Worm (Caenorhabditis elegans) whole organism, L1 larva: ENCODE measurements around the gene pdfr-1.

Experiments used
- C34B4.2 ChIP-seq: sonication (generic microtip); optimal IDR thresholded peaks from 2 replicates; lab custom pipeline; 2017; ENCODE audit warnings: mild to moderate bottlenecking, missing genetic modification characterization, missing compliant biosample characterization
- F16B12.6 ChIP-seq: fragments of 150-350 bp; optimal IDR thresholded peaks from 2 replicates; lab custom pipeline; 2014; ENCODE audit warnings: missing biosample characterization, missing genetic modification characterization
- alr-1 ChIP-seq: fragments of 200-800 bp; sonication (Bioruptor generic); optimal IDR thresholded peaks from 2 replicates; lab custom pipeline; 2018; ENCODE audit warnings: borderline replicate concordance, mild to moderate bottlenecking, missing genetic modification characterization, missing compliant biosample characterization
- ceh-90 ChIP-seq: sonication (generic microtip); optimal IDR thresholded peaks from 2 replicates; lab custom pipeline; 2016; ENCODE audit warnings: missing genetic modification characterization, missing compliant biosample characterization
- dsc-1 ChIP-seq: sonication (generic microtip); optimal IDR thresholded peaks from 2 replicates; lab custom pipeline; 2016; ENCODE audit warnings: mild to moderate bottlenecking, missing genetic modification characterization, missing compliant biosample characterization
- efl-1 ChIP-seq, 4 experiments: fragments of 150-350 bp; optimal IDR thresholded peaks in 3 of 4; peaks in 1 of 4; 1 replicate in 1 of 4; 2 replicates in 3 of 4; lab custom pipeline; 2014; ENCODE audit warnings: missing biosample characterization in 2 of 4, missing genetic modification characterization in 2 of 4, missing genetic modification reagents in 2 of 4
- efl-3 ChIP-seq: fragments of 200-800 bp; sonication (Bioruptor generic); optimal IDR thresholded peaks from 2 replicates; lab custom pipeline; 2018; ENCODE audit warnings: mild to moderate bottlenecking, missing genetic modification characterization, missing compliant biosample characterization
- egl-13 ChIP-seq: sonication (generic microtip); optimal IDR thresholded peaks from 2 replicates; lab custom pipeline; 2016; ENCODE audit warnings: missing genotype, missing genetic modification reagents, missing genetic modification characterization, missing compliant biosample characterization
- elt-2 ChIP-seq: sonication (generic microtip); optimal IDR thresholded peaks from 2 replicates; lab custom pipeline; 2016; ENCODE audit warnings: missing genetic modification characterization, mild to moderate bottlenecking, inconsistent platforms, missing compliant biosample characterization, missing genetic modification reagents
- fkh-4 ChIP-seq: sonication (generic microtip); optimal IDR thresholded peaks from 2 replicates; lab custom pipeline; 2016; ENCODE audit warnings: missing compliant biosample characterization, missing genetic modification characterization, borderline replicate concordance
- fkh-8 ChIP-seq: sonication (generic microtip); optimal IDR thresholded peaks from 2 replicates; lab custom pipeline; 2016; ENCODE audit warnings: mild to moderate bottlenecking, missing genetic modification characterization, missing compliant biosample characterization
- grh-1 ChIP-seq: fragments of 200-800 bp; sonication (Bioruptor generic); IDR thresholded peaks from 2 replicates; pipeline ENCODE4 v1.3.6; 2022; ENCODE audit warnings: missing genetic modification reagents, missing genetic modification characterization, missing compliant biosample characterization
- hlh-17 ChIP-seq: fragments of 200-800 bp; sonication (Bioruptor generic); optimal IDR thresholded peaks from 2 replicates; lab custom pipeline; 2018; ENCODE audit warnings: missing genetic modification characterization, mild to moderate bottlenecking, missing compliant biosample characterization, moderate library complexity, borderline replicate concordance
- hlh-4 ChIP-seq: sonication (generic microtip); optimal IDR thresholded peaks from 2 replicates; lab custom pipeline; 2016; ENCODE audit warnings: mild to moderate bottlenecking, missing genetic modification characterization, missing compliant biosample characterization
- irx-1 ChIP-seq: sonication (generic microtip); optimal IDR thresholded peaks from 2 replicates; lab custom pipeline; 2016; ENCODE audit warnings: missing genetic modification characterization, missing compliant biosample characterization
- isw-1 ChIP-seq: fragments of 200-800 bp; sonication (Bioruptor generic); IDR thresholded peaks from 2 replicates; pipeline ENCODE4 v1.3.6; 2022; ENCODE audit warnings: missing genetic modification characterization, missing compliant biosample characterization
- lin-14 ChIP-seq: fragments of 200-800 bp; sonication (Bioruptor generic); optimal IDR thresholded peaks from 2 replicates; lab custom pipeline; 2018; ENCODE audit warnings: mild to moderate bottlenecking, missing genetic modification characterization, moderate library complexity, missing compliant biosample characterization
- lin-35 ChIP-seq, 2 experiments: fragments of 150-350 bp; optimal IDR thresholded peaks; 2 replicates each; lab custom pipeline; 2014; ENCODE audit warnings: missing biosample characterization in 2 of 2, missing genetic modification characterization in 2 of 2, missing genetic modification reagents in 2 of 2
- lsy-2 ChIP-seq, 2 experiments: fragments of 150-350 bp; optimal IDR thresholded peaks; 2 replicates each; lab custom pipeline; 2014; ENCODE audit warnings: missing biosample characterization in 2 of 2, missing genetic modification characterization in 2 of 2
- mdl-1 ChIP-seq, 2 experiments: fragments of 150-350 bp; optimal IDR thresholded peaks; 2 replicates each; lab custom pipeline; 2014 to 2017; ENCODE audit warnings: missing biosample characterization in 2 of 2, missing genetic modification characterization in 2 of 2, inconsistent platforms in 1 of 2
- mef-2 ChIP-seq: fragments of 150-350 bp; optimal IDR thresholded peaks from 2 replicates; lab custom pipeline; 2014; ENCODE audit warnings: missing biosample characterization, missing genetic modification characterization
- nhr-12 ChIP-seq: sonication (generic microtip); optimal IDR thresholded peaks from 2 replicates; lab custom pipeline; 2017; ENCODE audit warnings: missing biosample characterization, missing genetic modification characterization
- nhr-19 ChIP-seq: fragments of 200-800 bp; sonication (Bioruptor generic); conservative IDR thresholded peaks from 2 replicates; pipeline ENCODE4 v1.3.6; 2022; ENCODE audit warnings: missing genetic modification characterization, missing compliant biosample characterization
- nhr-71 ChIP-seq: sonication (generic microtip); optimal IDR thresholded peaks from 2 replicates; lab custom pipeline; 2016; ENCODE audit warnings: mild to moderate bottlenecking, missing genetic modification characterization, moderate library complexity, missing compliant biosample characterization
- nhr-77 ChIP-seq: fragments of 150-350 bp; optimal IDR thresholded peaks from 2 replicates; lab custom pipeline; 2014; ENCODE audit warnings: missing biosample characterization, missing genetic modification characterization
- nhr-84 ChIP-seq: sonication (generic microtip); optimal IDR thresholded peaks from 2 replicates; lab custom pipeline; 2017; ENCODE audit warnings: missing biosample characterization, missing genetic modification characterization
- nhr-90 ChIP-seq: sonication (generic microtip); optimal IDR thresholded peaks from 2 replicates; lab custom pipeline; 2016; ENCODE audit warnings: mild to moderate bottlenecking, missing genetic modification characterization, missing compliant biosample characterization; ENCODE audit not compliant: poor library complexity
- pag-3 ChIP-seq: sonication (generic microtip); optimal IDR thresholded peaks from 2 replicates; lab custom pipeline; 2017; ENCODE audit warnings: missing genetic modification characterization, mild to moderate bottlenecking, missing compliant biosample characterization, antibody characterized with exemption, borderline replicate concordance; ENCODE audit not compliant: insufficient read depth
- rnt-1 ChIP-seq: sonication (generic microtip); optimal IDR thresholded peaks from 2 replicates; lab custom pipeline; 2016; ENCODE audit warnings: mild to moderate bottlenecking, missing genetic modification characterization, moderate library complexity, missing compliant biosample characterization
- snpc-4 ChIP-seq: fragments of 150-350 bp; optimal IDR thresholded peaks from 2 replicates; lab custom pipeline; 2014; ENCODE audit warnings: missing biosample characterization, missing genetic modification characterization
- sup-37 ChIP-seq: fragments of 200-800 bp; sonication (Bioruptor generic); optimal IDR thresholded peaks from 2 replicates; lab custom pipeline; 2018; ENCODE audit warnings: mild to moderate bottlenecking, missing genetic modification characterization, missing compliant biosample characterization
- tlp-1 ChIP-seq: fragments of 150-350 bp; optimal IDR thresholded peaks from 2 replicates; lab custom pipeline; 2014; ENCODE audit warnings: missing biosample characterization, missing genetic modification characterization
- unc-62 ChIP-seq: fragments of 150-350 bp; optimal IDR thresholded peaks from 2 replicates; lab custom pipeline; 2014; ENCODE audit warnings: missing biosample characterization, missing genetic modification reagents, missing genetic modification characterization
- zip-4 ChIP-seq: fragments of 200-800 bp; sonication (Bioruptor generic); optimal IDR thresholded peaks from 2 replicates; lab custom pipeline; 2018; ENCODE audit warnings: mild to moderate bottlenecking, missing genetic modification characterization, moderate library complexity, missing compliant biosample characterization
- ztf-4 ChIP-seq: fragments of 150-350 bp; optimal IDR thresholded peaks from 2 replicates; lab custom pipeline; 2014; ENCODE audit warnings: missing biosample characterization, missing genetic modification characterization

Gene pdfr-1

DNA sequence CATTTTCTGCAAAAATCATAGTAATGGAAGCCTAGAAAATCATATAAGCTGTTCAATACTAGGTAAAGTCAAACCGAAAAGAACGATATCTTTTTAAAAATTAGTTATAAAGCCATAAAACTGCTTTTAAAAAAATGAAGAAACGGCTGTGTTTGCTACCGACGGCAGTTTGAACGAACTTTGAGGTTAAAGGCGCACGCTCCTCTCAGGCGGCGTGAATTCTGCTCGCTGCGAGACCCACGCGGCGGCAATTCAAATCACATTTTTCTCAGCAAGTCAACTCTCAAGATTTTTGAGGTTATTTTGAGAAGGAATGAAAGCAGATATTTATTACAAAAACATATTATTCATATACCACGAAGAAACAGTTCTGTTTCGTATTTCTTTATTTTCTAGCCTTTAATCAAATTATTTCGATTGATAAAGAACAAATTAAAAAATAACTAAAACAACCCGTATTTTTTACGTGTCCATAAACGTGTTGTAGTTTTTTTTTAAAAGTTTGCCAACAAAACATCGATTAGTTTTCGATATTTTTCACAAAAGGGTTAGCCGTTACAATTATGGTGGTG lies 43.7 kb downstream of the pdfr-1 start, which contains the start of the genes mdh-2 and F20H11.4 (continued):
- peak; percentile 85 to 97 for TF ChIP-seq efl-1 (optimal IDR thresholded peaks at IDR 0.05; lab: Kevin White, UChicago)
- TF ChIP-seq efl-1 (GFP tag; optimal IDR thresholded peaks at IDR 0.05 in 1 of 2; lab: Kevin White, UChicago) = peak; percentile 96 to 99
- TF ChIP-seq isw-1 (GFP tag; lab: Robert Waterston, UW) = peak; percentile 74
- no peak for TF ChIP-seq mef-2
- TF ChIP-seq nhr-12 (tag; lab: Kevin White, UChicago) = no peak
- peak; percentile 69 for TF ChIP-seq irx-1 (tag; lab: Kevin White, UChicago)
- no peak for TF ChIP-seq grh-1 (GFP tag; lab: Robert Waterston, UW)
- TF ChIP-seq snpc-4 = peak; percentile 61
- TF ChIP-seq pag-3 (tag; lab: Kevin White, UChicago) = no peak
- TF ChIP-seq C34B4.2 (tag; lab: Kevin White, UChicago) = no peak
- no peak for TF ChIP-seq hlh-17 (GFP tag; lab: Kevin White, UChicago)
- TF ChIP-seq sup-37 = no peak
- TF ChIP-seq lsy-2 (tag; optimal IDR thresholded peaks at IDR 0.05; lab: Kevin White, UChicago) = peak; percentile 86 to 93
- peak; percentile 27 for TF ChIP-seq ztf-4
- peak; percentile 63 for TF ChIP-seq F16B12.6 (tag; lab: Kevin White, UChicago)
- no peak for TF ChIP-seq alr-1 (tag; lab: Kevin White, UChicago)
- TF ChIP-seq nhr-84 = no peak
- TF ChIP-seq mdl-1 (tag; optimal IDR thresholded peaks at IDR 0.05; lab: Kevin White, UChicago) = peak in 1 of 2 experiments; percentile 86
- peak; percentile 100 for TF ChIP-seq nhr-19 (GFP tag; lab: Robert Waterston, UW)
- peak; percentile 68 for TF ChIP-seq egl-13 (tag; lab: Kevin White, UChicago)
- no peak for TF ChIP-seq efl-3 (GFP tag; lab: Kevin White, UChicago)
- TF ChIP-seq hlh-4 = no peak
- TF ChIP-seq rnt-1 (tag; lab: Kevin White, UChicago) = peak; percentile 86
- no peak for TF ChIP-seq fkh-4 (tag; lab: Kevin White, UChicago)
- TF ChIP-seq nhr-77 = peak; percentile 63
- TF ChIP-seq lin-35 (GFP tag; optimal IDR thresholded peaks at IDR 0.05; lab: Kevin White, UChicago) = peak; percentile 97 to 98
- TF ChIP-seq lin-14 (GFP tag; lab: Kevin White, UChicago) = peak; percentile 83
- peak; percentile 62 for TF ChIP-seq dsc-1 (tag; lab: Kevin White, UChicago)
- TF ChIP-seq ceh-90 = no peak
- peak; percentile 9 for TF ChIP-seq elt-2 (tag; lab: Kevin White, UChicago)
- TF ChIP-seq zip-4 (GFP tag; lab: Kevin White, UChicago) = no peak
- peak; percentile 72 for TF ChIP-seq fkh-8 (tag; lab: Kevin White, UChicago)

DNA sequence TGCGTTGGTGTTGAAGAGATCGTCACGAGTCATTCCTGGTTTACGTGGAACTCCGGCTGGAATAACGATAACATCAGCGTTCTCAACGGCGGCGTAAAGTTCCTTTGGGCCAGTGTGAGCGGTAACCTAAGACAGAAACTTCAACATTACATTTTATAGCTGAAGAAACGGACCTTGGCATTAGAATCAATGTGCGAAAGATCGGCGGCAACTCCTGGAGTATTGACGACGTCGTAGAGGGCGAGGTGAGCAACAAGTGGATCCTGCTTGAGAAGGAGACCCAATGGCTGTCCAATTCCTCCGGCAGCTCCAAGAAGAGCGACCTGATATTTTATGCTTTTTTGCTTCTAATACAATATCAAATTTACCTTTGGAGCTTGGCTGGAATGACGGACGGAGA lies 44.2 kb downstream of the pdfr-1 start:
- TF ChIP-seq efl-1 (optimal IDR thresholded peaks at IDR 0.05; lab: Kevin White, UChicago) (no peak), efl-1 (GFP tag; optimal IDR thresholded peaks at IDR 0.05 in 1 of 2; lab: Kevin White, UChicago) (peak in 1 of 2 experiments; percentile 62), unc-62 (no peak)

DNA sequence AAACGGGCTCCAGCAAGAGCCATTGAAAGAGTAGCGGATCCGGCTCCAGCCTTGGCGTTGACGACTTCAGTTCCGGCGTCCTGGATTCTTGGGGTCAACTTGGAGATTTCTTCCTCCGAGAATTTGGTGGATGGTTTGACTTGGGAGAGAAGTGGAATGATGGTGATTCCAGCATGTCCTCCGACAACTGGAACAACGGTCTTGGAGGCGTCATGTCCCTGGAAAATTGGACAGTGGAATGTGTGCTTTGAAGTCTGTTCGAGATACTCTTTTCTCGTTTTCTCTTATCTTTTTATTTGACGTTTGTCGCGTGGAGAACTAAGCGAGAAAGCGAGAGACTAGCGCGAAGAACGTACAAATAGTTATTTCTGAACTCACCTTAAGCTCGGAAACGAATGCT lies 44.8 kb downstream of the pdfr-1 start:
- TF ChIP-seq tlp-1 (tag; lab: Kevin White, UChicago) (no peak), lin-35 (GFP tag; optimal IDR thresholded peaks at IDR 0.05; lab: Kevin White, UChicago) (peak in 1 of 2 experiments; percentile 10), efl-1 (optimal IDR thresholded peaks at IDR 0.05; lab: Kevin White, UChicago) (no peak), efl-1 (GFP tag; optimal IDR thresholded peaks at IDR 0.05 in 1 of 2; lab: Kevin White, UChicago) (peak in 1 of 2 experiments; percentile 53), nhr-19 (GFP tag; lab: Robert Waterston, UW) (peak; percentile 44), nhr-90 (tag; lab: Kevin White, UChicago) (peak; percentile 9)

DNA sequence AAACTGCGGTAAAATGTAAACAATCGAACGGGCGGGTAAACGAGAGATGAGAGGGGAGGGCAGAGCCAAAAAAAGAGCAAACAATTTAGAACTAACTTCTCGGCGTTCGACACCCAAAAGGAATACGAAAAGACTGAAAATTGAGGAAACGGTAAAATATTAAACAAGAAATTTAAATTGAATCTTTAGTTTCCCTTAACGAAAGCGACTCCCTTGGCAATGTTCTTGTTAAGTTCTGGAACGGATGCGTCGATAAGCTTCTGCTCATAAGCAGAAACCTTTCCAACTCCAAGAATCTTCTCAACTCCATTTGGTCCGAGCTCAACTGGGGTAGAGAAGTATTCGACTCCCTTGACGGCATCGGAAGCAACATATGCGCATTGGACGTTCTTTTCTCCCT lies 45.2 kb downstream of the pdfr-1 start:
- no peak for TF ChIP-seq nhr-71 (tag; lab: Kevin White, UChicago)
- no peak for TF ChIP-seq efl-1 (optimal IDR thresholded peaks at IDR 0.05; lab: Kevin White, UChicago)
- TF ChIP-seq efl-1 (GFP tag; optimal IDR thresholded peaks at IDR 0.05 in 1 of 2; lab: Kevin White, UChicago) = peak in 1 of 2 experiments; percentile 92
